Fruit fly (Drosophila melanogaster) whole organism, embryonic: ENCODE measurements around the gene Gfat2.

Experiments used
- B-H2 ChIP-seq: fragments of 200-800 bp; sonication (Bioruptor generic); optimal IDR thresholded peaks from 2 replicates; lab custom pipeline; 2018; ENCODE audit warnings: missing biosample characterization, mild to moderate bottlenecking, missing genetic modification characterization
- Bdp1 ChIP-seq: fragments of 200-800 bp; sonication (Bioruptor generic); optimal IDR thresholded peaks from 3 replicates; lab custom pipeline; 2016; ENCODE audit warnings: missing biosample characterization, missing genetic modification characterization
- CG10543 ChIP-seq: fragments of 200-800 bp; sonication (Bioruptor generic); optimal IDR thresholded peaks from 3 replicates; lab custom pipeline; 2017; ENCODE audit warnings: missing biosample characterization, mild to moderate bottlenecking, missing genetic modification characterization, moderate library complexity
- CG11723 ChIP-seq: fragments of 200-800 bp; sonication (Bioruptor generic); optimal IDR thresholded peaks from 2 replicates; lab custom pipeline; 2017; ENCODE audit warnings: missing biosample characterization, mild to moderate bottlenecking, missing genetic modification characterization
- CG12155 ChIP-seq: fragments of 200-800 bp; sonication (Bioruptor generic); optimal IDR thresholded peaks from 3 replicates; lab custom pipeline; 2016; ENCODE audit warnings: missing biosample characterization, missing genetic modification characterization
- CG13296 ChIP-seq: fragments of 200-800 bp; sonication (Bioruptor generic); optimal IDR thresholded peaks from 3 replicates; lab custom pipeline; 2018; ENCODE audit warnings: missing biosample characterization, mild to moderate bottlenecking, missing genetic modification characterization
- CG13775 ChIP-seq: fragments of 200-800 bp; sonication (Bioruptor generic); optimal IDR thresholded peaks from 3 replicates; lab custom pipeline; 2017; ENCODE audit warnings: missing biosample characterization, mild to moderate bottlenecking, missing genetic modification characterization
- CG14710 ChIP-seq: fragments of 200-800 bp; sonication (Bioruptor generic); optimal IDR thresholded peaks from 3 replicates; lab custom pipeline; 2019; ENCODE audit warnings: missing biosample characterization, mild to moderate bottlenecking, missing genetic modification characterization, moderate library complexity
- CG1529 ChIP-seq: fragments of 200-800 bp; sonication (Bioruptor generic); optimal IDR thresholded peaks from 3 replicates; lab custom pipeline; 2018; ENCODE audit warnings: missing biosample characterization, missing genetic modification characterization
- CG16815 ChIP-seq: fragments of 200-800 bp; sonication (Bioruptor generic); optimal IDR thresholded peaks from 3 replicates; lab custom pipeline; 2017; ENCODE audit warnings: missing biosample characterization, mild to moderate bottlenecking, missing genetic modification characterization
- CG18619 ChIP-seq: fragments of 200-800 bp; sonication (Bioruptor generic); optimal IDR thresholded peaks from 3 replicates; lab custom pipeline; 2017; ENCODE audit warnings: missing biosample characterization, mild to moderate bottlenecking, missing genetic modification characterization
- CG2120 ChIP-seq: fragments of 200-800 bp; sonication (Bioruptor generic); optimal IDR thresholded peaks from 3 replicates; lab custom pipeline; 2016; ENCODE audit warnings: missing biosample characterization, missing genetic modification characterization
- CG2199 ChIP-seq: fragments of 200-800 bp; sonication (Bioruptor generic); IDR thresholded peaks from 3 replicates; pipeline ENCODE4 v1.3.6; 2022; ENCODE audit warnings: missing biosample characterization, missing genetic modification characterization
- CG2202 ChIP-seq: fragments of 200-800 bp; sonication (Bioruptor generic); optimal IDR thresholded peaks from 2 replicates; lab custom pipeline; 2018; ENCODE audit warnings: missing biosample characterization, mild to moderate bottlenecking, missing genetic modification characterization
- CG2875 ChIP-seq: fragments of 200-800 bp; sonication (Bioruptor generic); optimal IDR thresholded peaks from 2 replicates; lab custom pipeline; 2017; ENCODE audit warnings: missing biosample characterization, mild to moderate bottlenecking, missing genetic modification characterization, missing genetic modification reagents
- CG30403 ChIP-seq: fragments of 200-800 bp; sonication (Bioruptor generic); optimal IDR thresholded peaks from 3 replicates; lab custom pipeline; 2016; ENCODE audit warnings: missing biosample characterization, missing genetic modification characterization
- CG34376 ChIP-seq: fragments of 200-800 bp; sonication (Bioruptor generic); optimal IDR thresholded peaks from 2 replicates; lab custom pipeline; 2018; ENCODE audit warnings: missing biosample characterization, mild to moderate bottlenecking, missing genetic modification characterization
- CG4707 ChIP-seq: fragments of 200-800 bp; sonication (Bioruptor generic); optimal IDR thresholded peaks from 2 replicates; lab custom pipeline; 2018; ENCODE audit warnings: missing biosample characterization, mild to moderate bottlenecking, missing genetic modification characterization, moderate library complexity
- CG8281 ChIP-seq: fragments of 200-800 bp; sonication (Bioruptor generic); optimal IDR thresholded peaks from 2 replicates; lab custom pipeline; 2018; ENCODE audit warnings: missing biosample characterization, mild to moderate bottlenecking, missing genetic modification characterization, moderate library complexity
- CG8924 ChIP-seq: fragments of 200-800 bp; optimal IDR thresholded peaks from 3 replicates; lab custom pipeline; 2019; ENCODE audit warnings: missing biosample characterization, mild to moderate bottlenecking, missing genetic modification characterization, moderate library complexity
- CG8944 ChIP-seq: fragments of 200-800 bp; sonication (Bioruptor generic); optimal IDR thresholded peaks from 3 replicates; lab custom pipeline; 2016; ENCODE audit warnings: missing biosample characterization, missing genetic modification characterization
- CG9437 ChIP-seq: fragments of 200-800 bp; sonication (Bioruptor generic); optimal IDR thresholded peaks from 2 replicates; lab custom pipeline; 2018; ENCODE audit warnings: missing biosample characterization, mild to moderate bottlenecking, missing genetic modification characterization
- Dad ChIP-seq: fragments of 200-800 bp; sonication (Bioruptor generic); optimal IDR thresholded peaks from 3 replicates; lab custom pipeline; 2016; ENCODE audit warnings: missing biosample characterization, missing genetic modification characterization
- Dfd ChIP-seq, 2 experiments: fragments of >200 bp; optimal IDR thresholded peaks; 2 replicates each; lab custom pipeline; 2017; ENCODE audit warnings: missing biosample characterization in 2 of 2, missing genetic modification characterization in 2 of 2
- Eip74EF ChIP-seq, 2 experiments: fragments of 200-800 bp in 1 of 2; fragments of >200 bp in 1 of 2; sonication (Bioruptor generic) in 1 of 2; optimal IDR thresholded peaks; 2 replicates each; lab custom pipeline; 2017 to 2019; ENCODE audit warnings: missing biosample characterization in 2 of 2, missing genetic modification characterization in 2 of 2, mild to moderate bottlenecking in 1 of 2, moderate library complexity in 1 of 2
- HHEX ChIP-seq: fragments of 200-800 bp; sonication (Bioruptor generic); optimal IDR thresholded peaks from 3 replicates; lab custom pipeline; 2017; ENCODE audit warnings: missing biosample characterization, mild to moderate bottlenecking, missing genetic modification characterization, missing genetic modification reagents
- Nf-YB ChIP-seq: fragments of 200-800 bp; sonication (Bioruptor generic); optimal IDR thresholded peaks from 3 replicates; lab custom pipeline; 2019; ENCODE audit warnings: missing biosample characterization, mild to moderate bottlenecking, missing genetic modification characterization, moderate library complexity
- Rx ChIP-seq: fragments of 200-800 bp; sonication (Bioruptor generic); IDR thresholded peaks from 2 replicates; pipeline ENCODE4 v1.3.6; 2022; ENCODE audit warnings: missing biosample characterization, missing genetic modification characterization
- Sox102F ChIP-seq: fragments of 200-800 bp; sonication (Bioruptor generic); optimal IDR thresholded peaks from 2 replicates; lab custom pipeline; 2018; ENCODE audit warnings: missing biosample characterization, mild to moderate bottlenecking, missing genetic modification characterization, moderate library complexity
- Usf ChIP-seq: fragments of 200-800 bp; sonication (Bioruptor generic); optimal IDR thresholded peaks from 2 replicates; lab custom pipeline; 2017; ENCODE audit warnings: missing genotype, missing biosample characterization, missing genetic modification characterization
- ab ChIP-seq: fragments of 200-800 bp; sonication (Bioruptor generic); optimal IDR thresholded peaks from 2 replicates; lab custom pipeline; 2016; ENCODE audit warnings: missing biosample characterization, missing genetic modification characterization
- ac ChIP-seq: fragments of 200-800 bp; sonication (Bioruptor generic); optimal IDR thresholded peaks from 3 replicates; lab custom pipeline; 2017; ENCODE audit warnings: missing biosample characterization, mild to moderate bottlenecking, missing genetic modification characterization
- bowl ChIP-seq: fragments of 200-800 bp; sonication (Bioruptor generic); IDR thresholded peaks from 2 replicates; pipeline ENCODE4 v1.3.6; 2022; ENCODE audit warnings: missing biosample characterization, missing genetic modification characterization
- br ChIP-seq: fragments of >200 bp; optimal IDR thresholded peaks from 2 replicates; lab custom pipeline; 2017
- chm ChIP-seq: fragments of 200-800 bp; sonication (Bioruptor generic); IDR thresholded peaks from 2 replicates; pipeline ENCODE4 v1.3.6; 2022; ENCODE audit warnings: missing biosample characterization, missing genetic modification characterization
- dm ChIP-seq: fragments of 200-800 bp; sonication (Bioruptor generic); optimal IDR thresholded peaks from 3 replicates; lab custom pipeline; 2016; ENCODE audit warnings: missing biosample characterization, missing genetic modification characterization
- dysf ChIP-seq: fragments of 200-800 bp; sonication (Bioruptor generic); IDR thresholded peaks from 3 replicates; pipeline ENCODE4 v1.3.6; 2022; ENCODE audit warnings: missing biosample characterization, missing genetic modification characterization
- gsb-n ChIP-seq: fragments of 200-800 bp; sonication (Bioruptor generic); optimal IDR thresholded peaks from 3 replicates; lab custom pipeline; 2018; ENCODE audit warnings: missing biosample characterization, mild to moderate bottlenecking, missing genetic modification characterization
- insv ChIP-seq, 2 experiments: fragments of 200-800 bp; sonication (Bioruptor generic); optimal IDR thresholded peaks; 3 replicates each; lab custom pipeline; 2016 to 2018; ENCODE audit warnings: missing biosample characterization in 2 of 2, missing genetic modification characterization in 2 of 2
- jing ChIP-seq: fragments of 200-800 bp; sonication (Bioruptor generic); optimal IDR thresholded peaks from 2 replicates; lab custom pipeline; 2018; ENCODE audit warnings: missing biosample characterization, mild to moderate bottlenecking, missing genetic modification characterization
- kni ChIP-seq: fragments of 200-800 bp; sonication (Bioruptor generic); optimal IDR thresholded peaks from 3 replicates; lab custom pipeline; 2017; ENCODE audit warnings: mild to moderate bottlenecking, missing biosample characterization, missing genetic modification reagents, missing genetic modification characterization
- lmd ChIP-seq: fragments of 200-800 bp; sonication (Bioruptor generic); IDR thresholded peaks from 2 replicates; pipeline ENCODE4 v1.3.6; 2022; ENCODE audit warnings: missing biosample characterization, missing genetic modification characterization
- odd ChIP-seq: fragments of 200-800 bp; sonication (Bioruptor generic); optimal IDR thresholded peaks from 2 replicates; lab custom pipeline; 2017; ENCODE audit warnings: missing biosample characterization, mild to moderate bottlenecking, missing genetic modification characterization
- sd ChIP-seq: fragments of 200-800 bp; sonication (Bioruptor generic); optimal IDR thresholded peaks from 3 replicates; lab custom pipeline; 2018; ENCODE audit warnings: missing biosample characterization, mild to moderate bottlenecking, missing genetic modification characterization, moderate library complexity
- slp2 ChIP-seq: fragments of 200-800 bp; sonication (Bioruptor generic); optimal IDR thresholded peaks from 2 replicates; lab custom pipeline; 2016; ENCODE audit warnings: missing biosample characterization, missing genetic modification characterization
- stwl ChIP-seq: fragments of 200-800 bp; sonication (Bioruptor generic); optimal IDR thresholded peaks from 3 replicates; lab custom pipeline; 2018; ENCODE audit warnings: missing biosample characterization, mild to moderate bottlenecking, missing genetic modification characterization, moderate library complexity
- tin ChIP-seq: fragments of 200-800 bp; sonication (Bioruptor generic); optimal IDR thresholded peaks from 3 replicates; lab custom pipeline; 2016; ENCODE audit warnings: missing biosample characterization, missing genetic modification characterization
- trh ChIP-seq: fragments of 200-800 bp; sonication (Bioruptor generic); optimal IDR thresholded peaks from 2 replicates; lab custom pipeline; 2016; ENCODE audit warnings: missing biosample characterization, missing genetic modification characterization

Gfat2 gene

dm6 chr3R:28339654-28340605 lies at the start of gene Gfat2, which contains the start of gene Moca-cyp (continued):
- peak; percentile 71 for TF ChIP-seq CG11723 (GFP tag; lab: Kevin White, UChicago)
- TF ChIP-seq CG14710, result peak; percentile 74
- TF ChIP-seq kni, result peak; percentile 42
- peak; percentile 59 for TF ChIP-seq CG2120 (GFP tag; lab: Kevin White, UChicago)
- peak; percentile 63 for TF ChIP-seq CG9437
- peak; percentile 82 for TF ChIP-seq CG10543 (GFP tag; lab: Kevin White, UChicago)
- TF ChIP-seq sd (tag; lab: Kevin White, UChicago), result peak; percentile 81
- peak; percentile 56 for TF ChIP-seq CG13296
- TF ChIP-seq CG13775, result peak; percentile 77
- TF ChIP-seq Rx (GFP tag; lab: Robert Waterston, UW), result 0 out of 2 replicates have a peak, but pooled peaks have one; percentile 31
- peak; percentile 43 for TF ChIP-seq CG4707 (GFP tag; lab: Kevin White, UChicago)
- TF ChIP-seq ab (GFP tag; lab: Kevin White, UChicago), result no peak
- peak; percentile 50 for TF ChIP-seq Nf-YB (GFP tag; lab: Kevin White, UChicago)
- TF ChIP-seq CG18619 (GFP tag; lab: Kevin White, UChicago), result peak; percentile 67
- TF ChIP-seq bowl (GFP tag; lab: Robert Waterston, UW), result no peak
- TF ChIP-seq Dad (GFP tag; lab: Kevin White, UChicago), result peak; percentile 30
- no peak for TF ChIP-seq br (lab: Kevin White, UChicago)
- TF ChIP-seq CG8281 (tag; lab: Kevin White, UChicago), result peak; percentile 18
- TF ChIP-seq Sox102F (GFP tag; lab: Kevin White, UChicago), result peak; percentile 62
- TF ChIP-seq CG8944, result no peak
- TF ChIP-seq CG2202 (tag; lab: Kevin White, UChicago), result peak; percentile 39
- peak; percentile 47 for TF ChIP-seq tin
- peak; percentile 54 for TF ChIP-seq HHEX (GFP tag; lab: Kevin White, UChicago)
- TF ChIP-seq CG16815 (GFP tag; lab: Kevin White, UChicago), result peak; percentile 40
- TF ChIP-seq CG2875 (GFP tag; lab: Kevin White, UChicago), result peak; percentile 35
- peak; percentile 63 for TF ChIP-seq B-H2 (GFP tag; lab: Kevin White, UChicago)
- peak; percentile 15 for TF ChIP-seq jing (GFP tag; lab: Kevin White, UChicago)
- 0 out of 3 replicates have a peak, but pooled peaks have one; percentile 34 for TF ChIP-seq CG2199 (GFP tag; lab: Robert Waterston, UW)
- peak; percentile 33 for TF ChIP-seq CG12155 (GFP tag; lab: Kevin White, UChicago)
- no peak for TF ChIP-seq Eip74EF (GFP tag; optimal IDR thresholded peaks at IDR 0.05; lab: Kevin White, UChicago)
- TF ChIP-seq slp2 (GFP tag; lab: Kevin White, UChicago), result no peak
- TF ChIP-seq trh, result peak; percentile 16
- TF ChIP-seq CG34376 (GFP tag; lab: Kevin White, UChicago), result peak; percentile 40
- TF ChIP-seq gsb-n, result peak; percentile 40
- peak in 1 of 2 experiments; percentile 52 for TF ChIP-seq insv (GFP tag; optimal IDR thresholded peaks at IDR 0.05; lab: Kevin White, UChicago)
- TF ChIP-seq ac (GFP tag; lab: Kevin White, UChicago), result peak; percentile 44
- peak; percentile 14 for TF ChIP-seq odd (GFP tag; lab: Kevin White, UChicago)
- no peak for TF ChIP-seq Dfd (GFP tag; optimal IDR thresholded peaks at IDR 0.05; lab: Kevin White, UChicago)
- TF ChIP-seq CG8924, result peak; percentile 80
- TF ChIP-seq stwl (tag; lab: Kevin White, UChicago), result peak; percentile 33
- TF ChIP-seq CG30403, result peak; percentile 62
- peak; percentile 12 for TF ChIP-seq CG1529 (GFP tag; lab: Kevin White, UChicago)
- peak; percentile 43; the same call in 2 of the 3 replicates for TF ChIP-seq dysf (GFP tag; lab: Robert Waterston, UW)
- TF ChIP-seq Usf, result peak; percentile 45
- TF ChIP-seq Bdp1 (GFP tag; lab: Kevin White, UChicago), result peak; percentile 23
- peak; percentile 69 for TF ChIP-seq lmd (GFP tag; lab: Robert Waterston, UW)
- TF ChIP-seq chm, result peak; percentile 49; the same call in 1 of the 2 replicates
- peak; percentile 22 for TF ChIP-seq dm (GFP tag; lab: Kevin White, UChicago)
